Worm (Caenorhabditis elegans): ENCODE data around the gene M01E10.3.

ce11 chrIII:2060857-2061256 is 6.9 kb upstream of the M01E10.3 start, which contains the start of gene ins-16:
- TF ChIP-seq eyg-1 (tag; optimal IDR thresholded peaks at IDR 0.05) (no peak), mec-3 (tag; optimal IDR thresholded peaks at IDR 0.05; ENCODE audit: borderline replicate concordance) (no peak), fkh-10 (GFP tag; optimal IDR thresholded peaks at IDR 0.05) (no peak), tbx-2 (tag; optimal IDR thresholded peaks at IDR 0.05) (no peak), lim-6 (tag; optimal IDR thresholded peaks at IDR 0.05) (no peak), pha-4 (tag; optimal IDR thresholded peaks at IDR 0.05) (no peak), rnt-1 (tag; optimal IDR thresholded peaks at IDR 0.05) (no peak), pqm-1 (tag; optimal IDR thresholded peaks at IDR 0.05) (no peak), ama-1 (optimal IDR thresholded peaks at IDR 0.05) (no peak), T23F11.4 (GFP tag; optimal IDR thresholded peaks at IDR 0.05) (no peak), ztf-16 (tag; optimal IDR thresholded peaks at IDR 0.05) (no peak)
